Fruit fly (Drosophila melanogaster) Kc167 (cell line): ENCODE results near the gene MED28.

ENCODE experiments used
- Myc ChIP-seq: fragments of >200 bp; optimal IDR thresholded peaks from 2 replicates; lab custom pipeline; 2017; ENCODE audit warnings: missing external identifiers
- Sin3A ChIP-seq: fragments of >200 bp; optimal IDR thresholded peaks from 2 replicates; lab custom pipeline; 2018; ENCODE audit warnings: missing external identifiers
- psq ChIP-seq: fragments of >200 bp; optimal IDR thresholded peaks from 2 replicates; lab custom pipeline; 2017; ENCODE audit warnings: missing external identifiers

dm6 chr3R:25472635-25473552 lies 3.9 kb upstream of the MED28 start, which contains the start of the genes Fur1 and Vps33B:
- TF ChIP-seq psq (lab: Kevin White, UChicago) (no peak), Sin3A (lab: Kevin White, UChicago) (peak; percentile 98), Myc (lab: Kevin White, UChicago) (no peak)
